Worm (Caenorhabditis elegans) whole organism, L1 larva: ENCODE results near the gene cal-7.

ENCODE experiments used
- Y116A8C.19 ChIP-seq: sonication (generic microtip); optimal IDR thresholded peaks from 2 replicates; lab custom pipeline; 2016; ENCODE audit warnings: missing compliant biosample characterization, missing genetic modification characterization, borderline replicate concordance
- aha-1 ChIP-seq: fragments of 150-350 bp; optimal IDR thresholded peaks from 2 replicates; lab custom pipeline; 2014; ENCODE audit warnings: missing biosample characterization, missing genetic modification characterization
- alr-1 ChIP-seq: fragments of 200-800 bp; sonication (Bioruptor generic); optimal IDR thresholded peaks from 2 replicates; lab custom pipeline; 2018; ENCODE audit warnings: borderline replicate concordance, mild to moderate bottlenecking, missing genetic modification characterization, missing compliant biosample characterization
- ceh-8 ChIP-seq: fragments of 200-800 bp; sonication (Bioruptor generic); optimal IDR thresholded peaks from 2 replicates; lab custom pipeline; 2018; ENCODE audit warnings: mild to moderate bottlenecking, missing genetic modification characterization, moderate library complexity, missing compliant biosample characterization
- ceh-82 ChIP-seq, 3 experiments: fragments of 150-350 bp in 1 of 3; sonication (generic microtip) in 2 of 3; optimal IDR thresholded peaks; 2 replicates each; lab custom pipeline; 2014 to 2017; ENCODE audit warnings: missing biosample characterization in 3 of 3, missing genetic modification characterization in 3 of 3
- ces-1 ChIP-seq: fragments of 150-350 bp; optimal IDR thresholded peaks from 2 replicates; lab custom pipeline; 2014; ENCODE audit warnings: missing biosample characterization, missing genetic modification reagents, missing genetic modification characterization
- dsc-1 ChIP-seq: sonication (generic microtip); optimal IDR thresholded peaks from 2 replicates; lab custom pipeline; 2016; ENCODE audit warnings: mild to moderate bottlenecking, missing genetic modification characterization, missing compliant biosample characterization
- efl-1 ChIP-seq, 4 experiments: fragments of 150-350 bp; optimal IDR thresholded peaks in 3 of 4; peaks in 1 of 4; 1 replicate in 1 of 4; 2 replicates in 3 of 4; lab custom pipeline; 2014; ENCODE audit warnings: missing biosample characterization in 2 of 4, missing genetic modification characterization in 2 of 4, missing genetic modification reagents in 2 of 4
- efl-3 ChIP-seq: fragments of 200-800 bp; sonication (Bioruptor generic); optimal IDR thresholded peaks from 2 replicates; lab custom pipeline; 2018; ENCODE audit warnings: mild to moderate bottlenecking, missing genetic modification characterization, missing compliant biosample characterization
- elt-3 ChIP-seq, 6 experiments: fragments of 150-350 bp in 1 of 6; sonication (generic microtip); optimal IDR thresholded peaks; 2 replicates each; lab custom pipeline; 2017 to 2018; ENCODE audit warnings: missing biosample characterization in 6 of 6, missing genetic modification characterization in 6 of 6, inconsistent platforms in 1 of 6
- fkh-10 ChIP-seq: sonication (generic microtip); optimal IDR thresholded peaks from 2 replicates; lab custom pipeline; 2017; ENCODE audit warnings: missing biosample characterization, missing genetic modification reagents, missing genetic modification characterization
- fkh-4 ChIP-seq: sonication (generic microtip); optimal IDR thresholded peaks from 2 replicates; lab custom pipeline; 2016; ENCODE audit warnings: missing compliant biosample characterization, missing genetic modification characterization, borderline replicate concordance
- fos-1 ChIP-seq: fragments of 150-350 bp; optimal IDR thresholded peaks from 2 replicates; lab custom pipeline; 2014; ENCODE audit warnings: missing biosample characterization, missing genetic modification characterization
- lin-14 ChIP-seq: fragments of 200-800 bp; sonication (Bioruptor generic); optimal IDR thresholded peaks from 2 replicates; lab custom pipeline; 2018; ENCODE audit warnings: mild to moderate bottlenecking, missing genetic modification characterization, moderate library complexity, missing compliant biosample characterization
- lin-39 ChIP-seq: fragments of 150-350 bp; optimal IDR thresholded peaks from 2 replicates; lab custom pipeline; 2014; ENCODE audit warnings: missing biosample characterization, missing genetic modification reagents, missing genetic modification characterization
- lsy-2 ChIP-seq, 2 experiments: fragments of 150-350 bp; optimal IDR thresholded peaks; 2 replicates each; lab custom pipeline; 2014; ENCODE audit warnings: missing biosample characterization in 2 of 2, missing genetic modification characterization in 2 of 2
- mdl-1 ChIP-seq, 2 experiments: fragments of 150-350 bp; optimal IDR thresholded peaks; 2 replicates each; lab custom pipeline; 2014 to 2017; ENCODE audit warnings: missing biosample characterization in 2 of 2, missing genetic modification characterization in 2 of 2, inconsistent platforms in 1 of 2
- mep-1 ChIP-seq: fragments of 150-350 bp; optimal IDR thresholded peaks from 2 replicates; lab custom pipeline; 2014; ENCODE audit warnings: missing biosample characterization, missing genetic modification characterization
- nhr-20 ChIP-seq: sonication (generic microtip); optimal IDR thresholded peaks from 2 replicates; lab custom pipeline; 2016; ENCODE audit warnings: mild to moderate bottlenecking, missing genetic modification characterization, missing compliant biosample characterization
- nhr-28 ChIP-seq: fragments of 150-350 bp; optimal IDR thresholded peaks from 2 replicates; lab custom pipeline; 2014; ENCODE audit warnings: missing biosample characterization, missing genetic modification characterization
- nhr-47 ChIP-seq: sonication (generic microtip); optimal IDR thresholded peaks from 2 replicates; lab custom pipeline; 2016; ENCODE audit warnings: mild to moderate bottlenecking, missing genetic modification characterization, moderate library complexity, missing compliant biosample characterization
- nhr-71 ChIP-seq: sonication (generic microtip); optimal IDR thresholded peaks from 2 replicates; lab custom pipeline; 2016; ENCODE audit warnings: mild to moderate bottlenecking, missing genetic modification characterization, moderate library complexity, missing compliant biosample characterization
- nhr-85 ChIP-seq: sonication (generic microtip); peaks from one replicate; lab custom pipeline; 2016; ENCODE audit warnings: missing genetic modification characterization, inconsistent platforms, missing compliant biosample characterization
- pag-3 ChIP-seq: sonication (generic microtip); optimal IDR thresholded peaks from 2 replicates; lab custom pipeline; 2017; ENCODE audit warnings: missing genetic modification characterization, mild to moderate bottlenecking, missing compliant biosample characterization, antibody characterized with exemption, borderline replicate concordance; ENCODE audit not compliant: insufficient read depth
- pqm-1 ChIP-seq: sonication (generic microtip); optimal IDR thresholded peaks from 3 replicates; lab custom pipeline; 2017; ENCODE audit warnings: missing biosample characterization, missing genetic modification characterization
- sox-4 ChIP-seq: sonication (generic microtip); optimal IDR thresholded peaks from 2 replicates; lab custom pipeline; 2016; ENCODE audit warnings: missing genetic modification characterization, missing compliant biosample characterization
- swsn-7 ChIP-seq: sonication (generic microtip); optimal IDR thresholded peaks from 2 replicates; lab custom pipeline; 2016; ENCODE audit warnings: missing genetic modification characterization, missing compliant biosample characterization
- tbx-2 ChIP-seq: sonication (generic microtip); optimal IDR thresholded peaks from 2 replicates; lab custom pipeline; 2016; ENCODE audit warnings: missing genetic modification characterization, missing compliant biosample characterization
- tlp-1 ChIP-seq: fragments of 150-350 bp; optimal IDR thresholded peaks from 2 replicates; lab custom pipeline; 2014; ENCODE audit warnings: missing biosample characterization, missing genetic modification characterization
- vab-15 ChIP-seq: sonication (generic microtip); optimal IDR thresholded peaks from 2 replicates; lab custom pipeline; 2017; ENCODE audit warnings: missing genotype, mild to moderate bottlenecking, missing genetic modification characterization, missing compliant biosample characterization

Gene cal-7

ce11 chrV:9763759-9764158, 29.9 kb downstream of the cal-7 start:
- no peak for TF ChIP-seq lin-39 (tag; lab: Kevin White, UChicago)
- no peak for TF ChIP-seq tlp-1 (tag; lab: Kevin White, UChicago)
- TF ChIP-seq nhr-20 (tag; lab: Kevin White, UChicago) = no peak
- TF ChIP-seq nhr-28 (tag; lab: Kevin White, UChicago) = no peak
- no peak for TF ChIP-seq ceh-8 (GFP tag; lab: Kevin White, UChicago)
- TF ChIP-seq pqm-1 (tag; lab: Kevin White, UChicago) = no peak
- no peak for TF ChIP-seq mep-1 (tag; lab: Kevin White, UChicago)
- no peak for TF ChIP-seq ceh-82 (tag; optimal IDR thresholded peaks at IDR 0.05; lab: Kevin White, UChicago)
- no peak for TF ChIP-seq dsc-1 (tag; lab: Kevin White, UChicago)
- no peak for TF ChIP-seq aha-1 (tag; lab: Kevin White, UChicago)
- TF ChIP-seq vab-15 (tag; lab: Kevin White, UChicago) = no peak
- no peak for TF ChIP-seq sox-4 (tag; lab: Kevin White, UChicago)
- no peak for TF ChIP-seq efl-3
- TF ChIP-seq alr-1 (tag; lab: Kevin White, UChicago) = no peak
- TF ChIP-seq fkh-4 (tag; lab: Kevin White, UChicago) = no peak
- no peak for TF ChIP-seq pag-3 (tag; lab: Kevin White, UChicago)

DNA sequence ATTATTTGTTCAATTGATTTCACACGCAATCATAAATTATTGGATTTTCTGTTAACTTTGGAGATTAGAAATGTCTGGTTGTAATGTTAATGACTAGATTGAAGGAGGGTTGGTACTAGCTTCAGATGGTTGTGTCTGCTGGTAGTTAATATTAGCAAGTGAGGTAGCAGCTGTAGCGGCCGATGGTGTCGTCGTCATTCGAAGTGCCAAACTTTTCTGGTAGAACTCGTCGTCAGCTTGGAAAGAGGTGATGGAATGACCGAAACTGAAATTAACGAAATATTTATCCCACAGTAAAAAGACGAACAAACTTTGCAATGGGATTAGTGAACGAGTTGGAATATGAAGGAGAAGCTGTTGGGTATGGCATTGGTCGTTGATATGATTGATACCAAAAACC, 30.6 kb downstream of the cal-7 start:
- TF ChIP-seq nhr-85 (no peak), efl-1 (optimal IDR thresholded peaks at IDR 0.05; lab: Kevin White, UChicago) (no peak), efl-1 (GFP tag; optimal IDR thresholded peaks at IDR 0.05 in 1 of 2; lab: Kevin White, UChicago) (peak in 1 of 2 experiments; percentile 30)

DNA sequence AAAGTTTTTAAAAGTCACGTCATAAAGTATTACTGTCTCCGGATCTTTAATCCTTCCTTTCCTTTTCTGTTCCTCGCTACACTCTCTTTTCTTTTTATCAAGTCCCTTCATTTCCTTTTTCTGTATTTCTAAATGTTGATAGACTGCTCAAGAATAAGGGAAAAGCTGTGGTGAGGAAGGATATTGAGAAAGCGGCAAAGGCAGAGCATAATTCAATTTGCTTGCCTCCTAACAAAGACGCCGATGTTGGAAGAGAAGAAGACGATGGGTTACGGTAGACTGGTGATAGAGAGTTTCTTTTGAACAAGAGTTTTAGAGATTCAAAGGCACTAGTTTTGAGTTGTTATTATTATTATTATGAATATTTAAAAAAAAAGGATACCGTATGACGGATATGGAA, 31.7 kb downstream of the cal-7 start:
- TF ChIP-seq tbx-2 (tag; lab: Kevin White, UChicago) (peak; percentile 17), nhr-71 (tag; lab: Kevin White, UChicago) (peak; percentile 42), nhr-85 (no peak), elt-3 (tag; optimal IDR thresholded peaks at IDR 0.05; lab: Kevin White, UChicago) (no peak), lsy-2 (tag; optimal IDR thresholded peaks at IDR 0.05; lab: Kevin White, UChicago) (peak; percentile 48 to 85), ces-1 (GFP tag; lab: Kevin White, UChicago) (peak; percentile 100), lin-14 (GFP tag; lab: Kevin White, UChicago) (peak; percentile 88), nhr-47 (tag; lab: Kevin White, UChicago) (peak; percentile 30), swsn-7 (tag; lab: Kevin White, UChicago) (peak; percentile 15), fkh-10 (peak; percentile 98), fos-1 (tag; lab: Kevin White, UChicago) (no peak), efl-1 (optimal IDR thresholded peaks at IDR 0.05; lab: Kevin White, UChicago) (peak in 1 of 2 experiments; percentile 8), efl-1 (GFP tag; optimal IDR thresholded peaks at IDR 0.05 in 1 of 2; lab: Kevin White, UChicago) (no peak), mdl-1 (tag; optimal IDR thresholded peaks at IDR 0.05; lab: Kevin White, UChicago) (no peak)

DNA sequence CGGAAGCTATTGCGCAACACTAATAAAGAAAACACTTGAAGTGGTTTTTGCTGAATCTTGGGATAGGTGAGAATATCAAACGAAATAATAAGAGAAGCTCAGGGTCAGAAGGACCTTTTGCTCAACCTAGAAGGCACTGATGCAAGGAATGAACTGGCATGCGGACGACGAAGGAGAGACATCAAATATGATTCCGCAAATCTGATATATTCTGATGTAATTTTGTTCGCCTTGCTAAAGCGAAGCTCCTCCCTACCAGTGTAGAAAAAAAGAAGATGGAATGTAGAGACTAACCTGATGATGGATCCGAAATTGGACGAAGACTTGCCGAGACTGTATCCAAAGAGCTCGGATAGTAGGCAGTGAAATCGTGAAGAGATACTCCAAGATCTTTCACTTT, 34.0 kb downstream of the cal-7 start:
- TF ChIP-seq lin-14 (GFP tag; lab: Kevin White, UChicago) = peak; percentile 22
- no peak for TF ChIP-seq efl-1 (optimal IDR thresholded peaks at IDR 0.05; lab: Kevin White, UChicago)
- peak in 1 of 2 experiments; percentile 58 for TF ChIP-seq efl-1 (GFP tag; optimal IDR thresholded peaks at IDR 0.05 in 1 of 2; lab: Kevin White, UChicago)
- peak; percentile 97 for TF ChIP-seq ces-1 (GFP tag; lab: Kevin White, UChicago)
- peak; percentile 34 for TF ChIP-seq fkh-10
- no peak for TF ChIP-seq Y116A8C.19 (tag; lab: Kevin White, UChicago)
- TF ChIP-seq, all 84 proteins: peak for 4
